Worm (Caenorhabditis elegans) whole organism, late embryonic: ENCODE data around the gene B0507.7.

Experiments used
- T23F11.4 ChIP-seq: fragments of 200-800 bp; sonication (Bioruptor generic); optimal IDR thresholded peaks from 2 replicates; lab custom pipeline; 2018; ENCODE audit warnings: mild to moderate bottlenecking, missing genetic modification characterization, missing compliant biosample characterization
- Y22D7AL.16 ChIP-seq: sonication (generic microtip); optimal IDR thresholded peaks from 2 replicates; lab custom pipeline; 2016; ENCODE audit warnings: missing genetic modification characterization, missing compliant biosample characterization
- ceh-45 ChIP-seq: fragments of 200-800 bp; sonication (Bioruptor generic); IDR thresholded peaks from 2 replicates; pipeline ENCODE4 v1.3.6; 2022; ENCODE audit warnings: missing genetic modification reagents, missing genetic modification characterization, missing compliant biosample characterization
- dve-1 ChIP-seq: sonication (generic microtip); optimal IDR thresholded peaks from 2 replicates; lab custom pipeline; 2017; ENCODE audit warnings: antibody characterized with exemption, mild to moderate bottlenecking, missing genetic modification characterization, missing compliant biosample characterization
- elt-2 ChIP-seq: sonication (generic microtip); optimal IDR thresholded peaks from 2 replicates; lab custom pipeline; 2016; ENCODE audit warnings: missing genetic modification reagents, missing genetic modification characterization, missing compliant biosample characterization
- pha-4 ChIP-seq: fragments of 150-350 bp; optimal IDR thresholded peaks from 2 replicates; lab custom pipeline; 2018; ENCODE audit warnings: missing biosample characterization, missing genetic modification reagents, missing genetic modification characterization
- pqm-1 ChIP-seq: sonication (generic microtip); optimal IDR thresholded peaks from 2 replicates; lab custom pipeline; 2016; ENCODE audit warnings: missing genetic modification characterization, missing compliant biosample characterization
- ref-2 ChIP-seq: sonication (generic microtip); optimal IDR thresholded peaks from 2 replicates; lab custom pipeline; 2016; ENCODE audit warnings: missing genetic modification characterization, missing compliant biosample characterization

DNA sequence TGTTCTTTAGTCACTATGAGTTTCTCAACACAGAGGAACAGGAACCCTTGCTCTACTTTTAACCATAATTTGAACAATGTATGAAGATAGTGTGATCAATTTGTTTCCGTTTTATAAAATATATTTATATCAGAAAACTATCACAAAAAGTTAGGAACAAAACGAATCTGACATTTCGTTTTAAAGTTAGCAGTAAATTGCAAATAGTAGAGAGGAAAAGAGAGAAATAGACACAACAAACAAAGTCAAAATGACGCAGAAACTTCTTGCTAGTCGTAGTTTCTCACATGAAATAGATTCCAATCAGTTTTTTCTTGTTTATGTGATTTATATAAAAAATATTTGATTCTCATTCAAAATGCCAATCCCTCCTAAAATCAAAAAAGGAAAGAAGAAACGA is 29.4 kb downstream of the B0507.7 start, which contains the start of gene ZC196.5:
- TF ChIP-seq T23F11.4 (GFP tag; lab: Kevin White, UChicago) (no peak), ceh-45 (no peak), ref-2 (tag; lab: Kevin White, UChicago) (no peak), dve-1 (tag; lab: Kevin White, UChicago) (no peak), elt-2 (tag; lab: Kevin White, UChicago) (no peak), pqm-1 (tag; lab: Kevin White, UChicago) (no peak), pha-4 (no peak), Y22D7AL.16 (tag; lab: Kevin White, UChicago) (no peak)
